ENCODE assay signal across 2 fruit fly cellular contexts in genomic region chr2L:17958306-17958705, dm6.
TF ChIP-seq lines count a peak whose summit lies in the region.

No protein-coding gene starts in this region.

- peak; percentile 54 to 75 for TF ChIP-seq CTCF in S2 (optimal IDR thresholded peaks at IDR 0.05; lab: Kevin White, UChicago)
- peak; percentile 73 for TF ChIP-seq CTCF in whole organism, embryonic (GFP tag; optimal IDR thresholded peaks at IDR 0.05; lab: Kevin White, UChicago)

TF ChIP-seq in whole organism, embryonic, 481 proteins besides CTCF, POLR2A, EP300 and RAD21:
- TF ChIP-seq CG7271 (tag; optimal IDR thresholded peaks at IDR 0.05; lab: Kevin White, UChicago) (no peak), CG10209 (GFP tag; optimal IDR thresholded peaks at IDR 0.05; lab: Kevin White, UChicago) (no peak), Asciz (GFP tag; optimal IDR thresholded peaks at IDR 0.05; lab: Kevin White, UChicago) (no peak), Hey (tag; optimal IDR thresholded peaks at IDR 0.05; lab: Kevin White, UChicago) (no peak), CG32767 (GFP tag; IDR thresholded peaks at IDR 0.05; lab: Robert Waterston, UW) (no peak), CG16813 (GFP tag; IDR thresholded peaks at IDR 0.05; lab: Robert Waterston, UW; ENCODE audit: partially characterized antibody) (no peak), CG8924 (tag; optimal IDR thresholded peaks at IDR 0.05; lab: Kevin White, UChicago) (no peak), CG4617 (GFP tag; optimal IDR thresholded peaks at IDR 0.05; lab: Kevin White, UChicago; ENCODE audit: borderline replicate concordance) (no peak)
